Fruit fly (Drosophila melanogaster) whole organism, embryonic: ENCODE data around the gene CG43137.

ENCODE experiments used
- Ada2b ChIP-seq: fragments of 200-800 bp; sonication (Bioruptor generic); IDR thresholded peaks from 2 replicates; pipeline ENCODE4 v1.3.6; 2022; ENCODE audit warnings: missing biosample characterization, missing genetic modification characterization
- CG10274 ChIP-seq: fragments of 200-800 bp; sonication (Bioruptor generic); optimal IDR thresholded peaks from 3 replicates; lab custom pipeline; 2017; ENCODE audit warnings: missing biosample characterization, mild to moderate bottlenecking, missing genetic modification characterization
- CG10979 ChIP-seq: fragments of 200-800 bp; sonication (Bioruptor generic); optimal IDR thresholded peaks from 2 replicates; lab custom pipeline; 2018; ENCODE audit warnings: missing biosample characterization, mild to moderate bottlenecking, missing genetic modification characterization, moderate library complexity
- CG11456 ChIP-seq: fragments of 200-800 bp; sonication (Bioruptor generic); IDR thresholded peaks from 3 replicates; pipeline ENCODE4 v1.3.6; 2022; ENCODE audit warnings: missing biosample characterization, missing genetic modification characterization
- CG11723 ChIP-seq: fragments of 200-800 bp; sonication (Bioruptor generic); optimal IDR thresholded peaks from 2 replicates; lab custom pipeline; 2017; ENCODE audit warnings: missing biosample characterization, mild to moderate bottlenecking, missing genetic modification characterization
- CG12155 ChIP-seq: fragments of 200-800 bp; sonication (Bioruptor generic); optimal IDR thresholded peaks from 3 replicates; lab custom pipeline; 2016; ENCODE audit warnings: missing biosample characterization, missing genetic modification characterization
- CG13894 ChIP-seq: fragments of 200-800 bp; sonication (Bioruptor generic); optimal IDR thresholded peaks from 3 replicates; lab custom pipeline; 2018; ENCODE audit warnings: missing biosample characterization, mild to moderate bottlenecking, missing genetic modification characterization, moderate library complexity
- CG17802 ChIP-seq: fragments of 200-800 bp; sonication (Bioruptor generic); optimal IDR thresholded peaks from 2 replicates; lab custom pipeline; 2018; ENCODE audit warnings: missing biosample characterization, mild to moderate bottlenecking, missing genetic modification characterization, moderate library complexity
- CG1792 ChIP-seq: fragments of 200-800 bp; sonication (Bioruptor generic); optimal IDR thresholded peaks from 2 replicates; lab custom pipeline; 2016; ENCODE audit warnings: missing biosample characterization, missing genetic modification characterization
- CG18476 ChIP-seq: fragments of 200-800 bp; sonication (Bioruptor generic); optimal IDR thresholded peaks from 2 replicates; lab custom pipeline; 2016; ENCODE audit warnings: missing biosample characterization, mild to moderate bottlenecking, missing genetic modification characterization
- CG2120 ChIP-seq: fragments of 200-800 bp; sonication (Bioruptor generic); optimal IDR thresholded peaks from 3 replicates; lab custom pipeline; 2016; ENCODE audit warnings: missing biosample characterization, missing genetic modification characterization
- CG3407 ChIP-seq: fragments of 200-800 bp; sonication (Bioruptor generic); optimal IDR thresholded peaks from 2 replicates; lab custom pipeline; 2018; ENCODE audit warnings: missing biosample characterization, mild to moderate bottlenecking, missing genetic modification characterization
- CG3995 ChIP-seq: fragments of 200-800 bp; sonication (Bioruptor generic); optimal IDR thresholded peaks from 3 replicates; lab custom pipeline; 2016; ENCODE audit warnings: missing biosample characterization, missing genetic modification characterization
- CG5953 ChIP-seq: fragments of 200-800 bp; sonication (Bioruptor generic); IDR thresholded peaks from 2 replicates; pipeline ENCODE4 v1.3.6; 2022; ENCODE audit warnings: missing biosample characterization, missing genetic modification characterization
- CG6654 ChIP-seq: fragments of 200-800 bp; sonication (Bioruptor generic); optimal IDR thresholded peaks from 2 replicates; lab custom pipeline; 2017; ENCODE audit warnings: missing biosample characterization, mild to moderate bottlenecking, missing genetic modification characterization
- CG7928 ChIP-seq: fragments of 200-800 bp; sonication (Bioruptor generic); optimal IDR thresholded peaks from 2 replicates; lab custom pipeline; 2017; ENCODE audit warnings: missing biosample characterization, mild to moderate bottlenecking, missing genetic modification characterization
- CG7987 ChIP-seq: fragments of 200-800 bp; sonication (Bioruptor generic); optimal IDR thresholded peaks from 2 replicates; lab custom pipeline; 2018; ENCODE audit warnings: missing biosample characterization, mild to moderate bottlenecking, missing genetic modification characterization, moderate library complexity
- CG9797 ChIP-seq: fragments of 200-800 bp; sonication (Bioruptor generic); optimal IDR thresholded peaks from 3 replicates; lab custom pipeline; 2018; ENCODE audit warnings: missing biosample characterization, mild to moderate bottlenecking, missing genetic modification characterization
- CG9817 ChIP-seq: fragments of 200-800 bp; sonication (Bioruptor generic); optimal IDR thresholded peaks from 2 replicates; lab custom pipeline; 2018; ENCODE audit warnings: missing biosample characterization, mild to moderate bottlenecking, missing genetic modification characterization, moderate library complexity
- Dad ChIP-seq: fragments of 200-800 bp; sonication (Bioruptor generic); optimal IDR thresholded peaks from 3 replicates; lab custom pipeline; 2016; ENCODE audit warnings: missing biosample characterization, missing genetic modification characterization
- H2.0 ChIP-seq: fragments of 200-800 bp; sonication (Bioruptor generic); IDR thresholded peaks from 2 replicates; pipeline ENCODE4 v1.3.6; 2022; ENCODE audit warnings: missing biosample characterization, missing genetic modification characterization
- Hsf ChIP-seq: fragments of 200-800 bp; sonication (Bioruptor generic); optimal IDR thresholded peaks from 3 replicates; lab custom pipeline; 2016; ENCODE audit warnings: missing biosample characterization, missing genetic modification characterization
- Kr ChIP-seq: fragments of 200-800 bp; sonication (Bioruptor generic); optimal IDR thresholded peaks from 2 replicates; lab custom pipeline; 2017; ENCODE audit warnings: missing biosample characterization, mild to moderate bottlenecking, missing genetic modification characterization
- MTF-1 ChIP-seq: fragments of 200-800 bp; sonication (Bioruptor generic); optimal IDR thresholded peaks from 2 replicates; lab custom pipeline; 2018; ENCODE audit warnings: missing biosample characterization, mild to moderate bottlenecking, missing genetic modification characterization, borderline replicate concordance
- Med ChIP-seq: fragments of 200-800 bp; sonication (Bioruptor generic); peaks from one replicate; lab custom pipeline; 2016; ENCODE audit warnings: missing biosample characterization, missing genetic modification characterization, mild to moderate bottlenecking, inconsistent platforms, moderate library complexity
- chif ChIP-seq, 2 experiments: fragments of 200-800 bp; sonication (Bioruptor generic); optimal IDR thresholded peaks; 3 replicates each; lab custom pipeline; 2016; ENCODE audit warnings: missing biosample characterization in 2 of 2, missing genetic modification characterization in 2 of 2
- croc ChIP-seq: fragments of 200-800 bp; sonication (Bioruptor generic); conservative IDR thresholded peaks from 3 replicates; pipeline ENCODE4 v1.3.6; 2022; ENCODE audit warnings: missing biosample characterization, missing genetic modification characterization
- cwo ChIP-seq: fragments of 200-800 bp; sonication (Bioruptor generic); optimal IDR thresholded peaks from 3 replicates; lab custom pipeline; 2017; ENCODE audit warnings: missing biosample characterization, missing genetic modification characterization, mild to moderate bottlenecking, moderate library complexity, missing genetic modification reagents
- ewg ChIP-seq: fragments of 200-800 bp; sonication (Bioruptor generic); optimal IDR thresholded peaks from 3 replicates; lab custom pipeline; 2017; ENCODE audit warnings: mild to moderate bottlenecking, missing biosample characterization, missing genetic modification reagents, missing genetic modification characterization
- exex ChIP-seq: fragments of 200-800 bp; sonication (Bioruptor generic); optimal IDR thresholded peaks from 4 replicates; lab custom pipeline; 2018; ENCODE audit warnings: missing biosample characterization, mild to moderate bottlenecking, missing genetic modification characterization, moderate library complexity
- grau ChIP-seq: fragments of 200-800 bp; optimal IDR thresholded peaks from 3 replicates; lab custom pipeline; 2019; ENCODE audit warnings: missing biosample characterization, mild to moderate bottlenecking, missing genetic modification characterization, moderate library complexity
- grn ChIP-seq: fragments of 200-800 bp; sonication (Bioruptor generic); optimal IDR thresholded peaks from 3 replicates; lab custom pipeline; 2017; ENCODE audit warnings: missing biosample characterization, missing genetic modification characterization
- her ChIP-seq: fragments of 200-800 bp; sonication (Bioruptor generic); optimal IDR thresholded peaks from 2 replicates; lab custom pipeline; 2016; ENCODE audit warnings: missing biosample characterization, missing genetic modification characterization
- lab ChIP-seq: fragments of 200-800 bp; sonication (Bioruptor generic); optimal IDR thresholded peaks from 3 replicates; lab custom pipeline; 2017; ENCODE audit warnings: missing biosample characterization, missing genetic modification characterization, mild to moderate bottlenecking, moderate library complexity, missing genetic modification reagents
- lola ChIP-seq, 3 experiments: fragments of >200 bp in 2 of 3; fragments of 200-800 bp in 1 of 3; sonication (Bioruptor generic) in 1 of 3; optimal IDR thresholded peaks; 2 replicates each; lab custom pipeline; 2017 to 2019; ENCODE audit warnings: missing biosample characterization in 3 of 3, missing genetic modification characterization in 3 of 3, mild to moderate bottlenecking in 1 of 3, moderate library complexity in 1 of 3
- nom ChIP-seq: fragments of 200-800 bp; sonication (Bioruptor generic); optimal IDR thresholded peaks from 2 replicates; lab custom pipeline; 2017; ENCODE audit warnings: missing biosample characterization, missing genetic modification characterization, mild to moderate bottlenecking, moderate library complexity, missing genetic modification reagents
- onecut ChIP-seq: fragments of 200-800 bp; sonication (Bioruptor generic); IDR thresholded peaks from 2 replicates; pipeline ENCODE4 v1.3.6; 2022; ENCODE audit warnings: missing biosample characterization, missing genetic modification characterization
- otp ChIP-seq: fragments of 200-800 bp; sonication (Bioruptor generic); IDR thresholded peaks from 3 replicates; pipeline ENCODE4, ENCODE4 v1.3.6; 2022; ENCODE audit warnings: missing biosample characterization, missing genetic modification characterization
- phol ChIP-seq: fragments of 200-800 bp; sonication (Bioruptor generic); optimal IDR thresholded peaks from 3 replicates; lab custom pipeline; 2018; ENCODE audit warnings: missing biosample characterization, mild to moderate bottlenecking, missing genetic modification characterization, moderate library complexity
- repo ChIP-seq: fragments of 200-800 bp; sonication (Bioruptor generic); optimal IDR thresholded peaks from 2 replicates; lab custom pipeline; 2016; ENCODE audit warnings: missing biosample characterization, missing genetic modification characterization
- sug ChIP-seq: fragments of 200-800 bp; optimal IDR thresholded peaks from 2 replicates; lab custom pipeline; 2019; ENCODE audit warnings: missing biosample characterization, mild to moderate bottlenecking, missing genetic modification characterization, moderate library complexity
- toy ChIP-seq: fragments of 200-800 bp; sonication (Bioruptor generic); IDR thresholded peaks from 2 replicates; pipeline ENCODE4 v1.3.6; 2022; ENCODE audit warnings: missing biosample characterization, missing genetic modification characterization
- tup ChIP-seq: fragments of 200-800 bp; sonication (Bioruptor generic); optimal IDR thresholded peaks from 2 replicates; lab custom pipeline; 2016; ENCODE audit warnings: missing biosample characterization, mild to moderate bottlenecking, missing genetic modification characterization, moderate library complexity
- unpg ChIP-seq: fragments of 200-800 bp; sonication (Bioruptor generic); optimal IDR thresholded peaks from 3 replicates; lab custom pipeline; 2018; ENCODE audit warnings: missing biosample characterization, mild to moderate bottlenecking, missing genetic modification characterization, moderate library complexity
- usp ChIP-seq: fragments of >200 bp; optimal IDR thresholded peaks from 2 replicates; lab custom pipeline; 2017; ENCODE audit warnings: missing biosample characterization, missing genetic modification characterization
- wor ChIP-seq: fragments of 200-800 bp; sonication (Bioruptor generic); IDR thresholded peaks from 2 replicates; pipeline ENCODE4 v1.3.6; 2022; ENCODE audit warnings: missing biosample characterization, missing genetic modification characterization
- yki ChIP-seq: fragments of >200 bp; optimal IDR thresholded peaks from 3 replicates; lab custom pipeline; 2018
- zfh2 ChIP-seq: fragments of 200-800 bp; sonication (Bioruptor generic); optimal IDR thresholded peaks from 2 replicates; lab custom pipeline; 2016; ENCODE audit warnings: missing biosample characterization, missing genetic modification characterization

Gene CG43137

dm6 chrX:5900146-5901093, 35.5 kb upstream of the CG43137 start, which contains the start of gene Act5C (continued):
- TF ChIP-seq Hsf (GFP tag; lab: Kevin White, UChicago) (peak; percentile 95), CG9817 (tag; lab: Kevin White, UChicago) (peak; percentile 87), CG5953 (GFP tag; lab: Robert Waterston, UW) (peak; percentile 90), cwo (GFP tag; lab: Kevin White, UChicago) (peak; percentile 82), CG12155 (GFP tag; lab: Kevin White, UChicago) (peak; percentile 89), nom (peak; percentile 92), grau (tag; lab: Kevin White, UChicago) (peak; percentile 93), CG10274 (GFP tag; lab: Kevin White, UChicago) (peak; percentile 97), CG2120 (GFP tag; lab: Kevin White, UChicago) (peak; percentile 95), Dad (GFP tag; lab: Kevin White, UChicago) (peak; percentile 90), CG11723 (GFP tag; lab: Kevin White, UChicago) (peak; percentile 85), lab (GFP tag; lab: Kevin White, UChicago) (peak; percentile 94), zfh2 (GFP tag; lab: Kevin White, UChicago) (peak; percentile 91), grn (peak; percentile 37), unpg (GFP tag; lab: Kevin White, UChicago) (peak; percentile 96), CG6654 (GFP tag; lab: Kevin White, UChicago) (peak; percentile 77), Ada2b (GFP tag; lab: Robert Waterston, UW) (peak; percentile 94), toy (peak; percentile 74), exex (peak; percentile 69), Med (GFP tag; lab: Kevin White, UChicago) (peak; percentile 99), CG7928 (GFP tag; lab: Kevin White, UChicago) (peak; percentile 59), CG10979 (peak; percentile 96), Kr (GFP tag; lab: Kevin White, UChicago) (peak; percentile 69), her (GFP tag; lab: Kevin White, UChicago) (peak; percentile 92), CG3407 (peak; percentile 92), CG1792 (GFP tag; lab: Kevin White, UChicago) (peak; percentile 92), yki (lab: Kevin White, UChicago) (no peak), CG13894 (tag; lab: Kevin White, UChicago) (peak; percentile 79), sug (tag; lab: Kevin White, UChicago) (peak; percentile 85), CG17802 (tag; lab: Kevin White, UChicago) (peak; percentile 88), phol (tag; lab: Kevin White, UChicago) (peak; percentile 93), CG18476 (GFP tag; lab: Kevin White, UChicago) (peak; percentile 92), wor (GFP tag; lab: Robert Waterston, UW) (peak; percentile 74), usp (GFP tag; lab: Kevin White, UChicago) (no peak), ewg (peak; percentile 98), CG11456 (peak; percentile 90), repo (peak; percentile 95), chif (GFP tag; optimal IDR thresholded peaks at IDR 0.05; lab: Kevin White, UChicago) (peak; percentile 89 to 96), tup (peak; percentile 83), H2.0 (GFP tag; lab: Robert Waterston, UW) (peak; percentile 94), CG9797 (GFP tag; lab: Kevin White, UChicago) (peak; percentile 42), CG7987 (GFP tag; lab: Kevin White, UChicago) (peak; percentile 79), MTF-1 (GFP tag; lab: Kevin White, UChicago) (peak; percentile 89), CG3995 (peak; percentile 65), lola (GFP tag; optimal IDR thresholded peaks at IDR 0.05; lab: Kevin White, UChicago) (peak in 1 of 3 experiments; percentile 93), croc (GFP tag; lab: Robert Waterston, UW) (peak; percentile 92), onecut (GFP tag; lab: Robert Waterston, UW) (peak; percentile 93), otp (GFP tag; lab: Robert Waterston, UW) (peak; percentile 91)
